Fruit fly (Drosophila melanogaster): ENCODE data around the gene CG31643.
A peak's percentile ranks its signal among the peaks of the same experiment; 100 is the strongest.

The CG31643 gene

DNA sequence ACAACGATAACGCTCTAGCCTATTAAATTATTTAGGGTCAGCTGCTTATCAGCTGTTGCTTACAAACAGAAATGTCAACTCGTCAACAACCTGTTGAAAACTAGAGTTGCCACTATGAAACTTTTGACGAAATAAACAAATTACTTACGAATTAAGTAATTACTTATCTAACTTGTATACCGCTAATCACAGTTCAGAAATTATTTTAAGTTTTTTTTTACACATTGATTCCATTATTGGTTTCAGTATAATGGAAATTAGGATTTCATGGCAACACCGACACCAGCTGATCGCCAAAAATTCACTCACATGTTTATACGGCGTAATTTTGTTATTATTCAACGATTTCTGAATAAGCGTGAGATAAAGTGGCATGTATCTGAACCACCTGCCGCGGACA, at the start of gene CG31643, which contains the start of gene CG9117 (continued):
- TF ChIP-seq Awh (GFP tag; IDR thresholded peaks at IDR 0.05) = 0 out of 2 replicates have a peak, but pooled peaks have one; percentile 35
- peak; percentile 97 for TF ChIP-seq scrt (GFP tag; optimal IDR thresholded peaks at IDR 0.05)
- no peak for TF ChIP-seq wek (GFP tag; optimal IDR thresholded peaks at IDR 0.05)
- TF ChIP-seq ems (GFP tag; optimal IDR thresholded peaks at IDR 0.05) = peak; percentile 52
- no peak for TF ChIP-seq ato (GFP tag; IDR thresholded peaks at IDR 0.05; ENCODE audit: partially characterized antibody)
- peak; percentile 60 for TF ChIP-seq exex (tag; optimal IDR thresholded peaks at IDR 0.05)
- TF ChIP-seq slou (GFP tag; optimal IDR thresholded peaks at IDR 0.05) = no peak
- no peak for TF ChIP-seq hth (optimal IDR thresholded peaks at IDR 0.05)
- TF ChIP-seq CG17328 (GFP tag; IDR thresholded peaks at IDR 0.05) = peak; percentile 31; the same call in 1 of the 2 replicates
- peak; percentile 26 for TF ChIP-seq zen (tag; optimal IDR thresholded peaks at IDR 0.05)
- TF ChIP-seq CG4282 (GFP tag; optimal IDR thresholded peaks at IDR 0.05) = no peak
- TF ChIP-seq CG4707 (GFP tag; optimal IDR thresholded peaks at IDR 0.05) = no peak
- no peak for TF ChIP-seq pan (optimal IDR thresholded peaks at IDR 0.05)
- TF ChIP-seq pan (GFP tag; optimal IDR thresholded peaks at IDR 0.05 in 1 of 2, IDR thresholded peaks at IDR 0.05 in 1 of 2) = no peak
- TF ChIP-seq CG1647 (GFP tag; optimal IDR thresholded peaks at IDR 0.05) = no peak
- TF ChIP-seq CG2712 (tag; optimal IDR thresholded peaks at IDR 0.05) = peak; percentile 57
- TF ChIP-seq CG1233 (GFP tag; optimal IDR thresholded peaks at IDR 0.05) = peak; percentile 30
- TF ChIP-seq CG11398 (GFP tag; optimal IDR thresholded peaks at IDR 0.05) = no peak
- no peak for TF ChIP-seq Hmx (GFP tag; optimal IDR thresholded peaks at IDR 0.05)
- peak; percentile 33 for TF ChIP-seq kay (GFP tag; optimal IDR thresholded peaks at IDR 0.05)
- peak; percentile 100 for TF ChIP-seq kah (GFP tag; optimal IDR thresholded peaks at IDR 0.05)
- TF ChIP-seq CG12769 (tag; optimal IDR thresholded peaks at IDR 0.05) = no peak
- TF ChIP-seq mld (GFP tag; IDR thresholded peaks at IDR 0.05; ENCODE audit: partially characterized antibody) = no peak
- TF ChIP-seq br (optimal IDR thresholded peaks at IDR 0.05) = no peak
- TF ChIP-seq bsh (GFP tag; optimal IDR thresholded peaks at IDR 0.05) = peak in 1 of 2 experiments; percentile 53
- TF ChIP-seq CG8089 (GFP tag; optimal IDR thresholded peaks at IDR 0.05) = no peak
- TF ChIP-seq TFAM (GFP tag; optimal IDR thresholded peaks at IDR 0.05) = no peak
- TF ChIP-seq CG2199 (GFP tag; IDR thresholded peaks at IDR 0.05) = no peak
- no peak for TF ChIP-seq CG4404 (GFP tag; IDR thresholded peaks at IDR 0.05)
- TF ChIP-seq CG2678 (tag; optimal IDR thresholded peaks at IDR 0.05) = no peak
- peak; percentile 31 for TF ChIP-seq CG9817 (tag; optimal IDR thresholded peaks at IDR 0.05)
- peak; percentile 48 for TF ChIP-seq Fer3 (tag; optimal IDR thresholded peaks at IDR 0.05)
- TF ChIP-seq ham (GFP tag; IDR thresholded peaks at IDR 0.05) = no peak
- TF ChIP-seq emc (GFP tag; optimal IDR thresholded peaks at IDR 0.05) = no peak
- TF ChIP-seq Hand (GFP tag; optimal IDR thresholded peaks at IDR 0.05) = no peak
- no peak for TF ChIP-seq zen2 (GFP tag; IDR thresholded peaks at IDR 0.05; ENCODE audit: partially characterized antibody)
- no peak for TF ChIP-seq HLH4C (GFP tag; IDR thresholded peaks at IDR 0.05; ENCODE audit: partially characterized antibody)
- no peak for TF ChIP-seq tna (GFP tag; IDR thresholded peaks at IDR 0.05; ENCODE audit: partially characterized antibody)
- no peak for TF ChIP-seq pros (GFP tag; optimal IDR thresholded peaks at IDR 0.05)
- TF ChIP-seq CG16779 (GFP tag; IDR thresholded peaks at IDR 0.05) = no peak
- TF ChIP-seq pzg (GFP tag; optimal IDR thresholded peaks at IDR 0.05) = peak; percentile 64
- TF ChIP-seq h (optimal IDR thresholded peaks at IDR 0.05) = no peak
- TF ChIP-seq Jarid2 (GFP tag; optimal IDR thresholded peaks at IDR 0.05) = no peak
- no peak for TF ChIP-seq Gug (GFP tag; IDR thresholded peaks at IDR 0.05)
- TF ChIP-seq CG9727 (GFP tag; optimal IDR thresholded peaks at IDR 0.05) = peak; percentile 51
- TF ChIP-seq jing (GFP tag; optimal IDR thresholded peaks at IDR 0.05) = no peak
- TF ChIP-seq wdn (GFP tag; IDR thresholded peaks at IDR 0.05) = no peak
- TF ChIP-seq nau (GFP tag; optimal IDR thresholded peaks at IDR 0.05) = no peak
- TF ChIP-seq bcd (GFP tag; optimal IDR thresholded peaks at IDR 0.05) = peak; percentile 46
- TF ChIP-seq CG10543 (GFP tag; optimal IDR thresholded peaks at IDR 0.05) = no peak
- TF ChIP-seq CG7928 (GFP tag; optimal IDR thresholded peaks at IDR 0.05) = peak; percentile 23
- peak; percentile 52; the same call in 1 of the 2 replicates for TF ChIP-seq Atf6 (GFP tag; IDR thresholded peaks at IDR 0.05)

Measured in whole organism, embryonic.